Worm (Caenorhabditis elegans): ENCODE data around the gene Y55F3AM.13.
A peak's percentile ranks its signal among the peaks of the same experiment; 100 is the strongest.

DNA sequence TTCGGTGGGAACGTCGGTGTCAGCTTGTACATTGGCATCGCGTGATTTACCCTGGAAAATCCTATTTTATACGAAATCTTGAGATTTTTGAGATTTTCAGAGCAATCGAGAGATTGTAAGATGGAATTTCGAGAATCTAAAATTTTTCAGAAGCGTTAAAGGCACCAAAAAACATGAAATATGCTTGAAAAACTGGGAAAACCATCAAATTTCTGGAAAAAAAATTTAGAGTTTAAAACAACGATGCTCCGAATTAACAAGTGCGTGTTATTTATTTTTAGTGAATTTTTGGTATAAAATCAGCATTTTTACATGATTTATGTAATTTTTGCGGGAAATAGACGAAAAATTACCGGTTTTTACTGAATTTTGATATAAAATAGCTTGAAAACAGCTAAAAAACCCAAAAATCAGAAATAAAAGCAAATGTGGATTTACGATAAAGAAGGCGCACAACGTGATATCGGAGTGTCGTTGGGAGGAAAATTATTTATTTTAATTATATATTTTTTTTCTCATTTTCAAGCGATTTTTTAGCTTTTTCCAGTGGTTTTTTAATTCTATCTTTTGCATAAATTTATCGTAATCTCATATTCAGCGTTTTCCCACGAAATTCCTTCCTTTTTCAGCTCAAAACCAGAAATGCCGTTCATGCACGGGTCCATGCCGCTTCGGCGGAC is at the start of gene Y55F3AM.13, which contains the start of gene mrps-25:
- TF ChIP-seq nhr-237 (tag; optimal IDR thresholded peaks at IDR 0.05): no peak
- no peak for TF ChIP-seq nhr-12 (tag; optimal IDR thresholded peaks at IDR 0.05)
- TF ChIP-seq egl-27 (tag; optimal IDR thresholded peaks at IDR 0.05): no peak
- TF ChIP-seq zag-1 (tag; optimal IDR thresholded peaks at IDR 0.05): no peak
- TF ChIP-seq nhr-28 (tag; optimal IDR thresholded peaks at IDR 0.05): no peak
- TF ChIP-seq snpc-4 (tag; optimal IDR thresholded peaks at IDR 0.05): no peak
- TF ChIP-seq aly-2 (tag; optimal IDR thresholded peaks at IDR 0.05): no peak
- TF ChIP-seq ceh-9 (tag; optimal IDR thresholded peaks at IDR 0.05): no peak
- no peak for TF ChIP-seq nhr-76 (tag; optimal IDR thresholded peaks at IDR 0.05)
- peak; percentile 40 for TF ChIP-seq hmg-11 (tag; optimal IDR thresholded peaks at IDR 0.05)
- no peak for TF ChIP-seq elt-2 (tag; optimal IDR thresholded peaks at IDR 0.05)

Data from whole organism, L3 larva.